Fruit fly (Drosophila melanogaster) whole organism, embryonic: Measurements from ENCODE around the gene CG5641.

ENCODE experiments used
- ATbp ChIP-seq: fragments of 200-800 bp; sonication (Bioruptor generic); optimal IDR thresholded peaks from 2 replicates; lab custom pipeline; 2017; ENCODE audit warnings: missing biosample characterization, mild to moderate bottlenecking, missing genetic modification characterization, missing genetic modification reagents
- Asciz ChIP-seq: fragments of 200-800 bp; sonication (Bioruptor generic); optimal IDR thresholded peaks from 2 replicates; lab custom pipeline; 2017; ENCODE audit warnings: missing biosample characterization, mild to moderate bottlenecking, missing genetic modification characterization, missing genetic modification reagents
- B-H2 ChIP-seq: fragments of 200-800 bp; sonication (Bioruptor generic); optimal IDR thresholded peaks from 2 replicates; lab custom pipeline; 2018; ENCODE audit warnings: missing biosample characterization, mild to moderate bottlenecking, missing genetic modification characterization
- BEAF-32 ChIP-seq: fragments of 200-800 bp; sonication (Bioruptor generic); optimal IDR thresholded peaks from 3 replicates; lab custom pipeline; 2017; ENCODE audit warnings: missing biosample characterization, missing genetic modification characterization, mild to moderate bottlenecking, moderate library complexity, missing genetic modification reagents
- CG10543 ChIP-seq: fragments of 200-800 bp; sonication (Bioruptor generic); optimal IDR thresholded peaks from 3 replicates; lab custom pipeline; 2017; ENCODE audit warnings: missing biosample characterization, mild to moderate bottlenecking, missing genetic modification characterization, moderate library complexity
- CG12071 ChIP-seq: fragments of 200-800 bp; sonication (Bioruptor generic); optimal IDR thresholded peaks from 3 replicates; lab custom pipeline; 2018; ENCODE audit warnings: missing biosample characterization, mild to moderate bottlenecking, missing genetic modification characterization
- CG12299 ChIP-seq: fragments of 200-800 bp; sonication (Bioruptor generic); optimal IDR thresholded peaks from 2 replicates; lab custom pipeline; 2018; ENCODE audit warnings: missing biosample characterization, mild to moderate bottlenecking, missing genetic modification characterization
- CG13624 ChIP-seq: fragments of 200-800 bp; sonication (Bioruptor generic); optimal IDR thresholded peaks from 2 replicates; lab custom pipeline; 2016; ENCODE audit warnings: missing biosample characterization, missing genetic modification characterization
- CG15514 ChIP-seq: fragments of 200-800 bp; sonication (Bioruptor generic); optimal IDR thresholded peaks from 3 replicates; lab custom pipeline; 2017; ENCODE audit warnings: missing biosample characterization, missing genetic modification characterization, mild to moderate bottlenecking, moderate library complexity, missing genetic modification reagents
- CG16813 ChIP-seq: fragments of 200-800 bp; sonication (Bioruptor generic); IDR thresholded peaks from 3 replicates; pipeline ENCODE4 v1.3.6; 2022; ENCODE audit warnings: missing biosample characterization, missing genetic modification characterization; ENCODE audit not compliant: partially characterized antibody
- CG17612 ChIP-seq: fragments of 200-800 bp; sonication (Bioruptor generic); IDR thresholded peaks from 2 replicates; pipeline ENCODE4 v1.3.6; 2022; ENCODE audit warnings: missing biosample characterization, missing genetic modification characterization
- CG17802 ChIP-seq: fragments of 200-800 bp; sonication (Bioruptor generic); optimal IDR thresholded peaks from 2 replicates; lab custom pipeline; 2018; ENCODE audit warnings: missing biosample characterization, mild to moderate bottlenecking, missing genetic modification characterization, moderate library complexity
- CG18262 ChIP-seq: fragments of 200-800 bp; optimal IDR thresholded peaks from 3 replicates; lab custom pipeline; 2019; ENCODE audit warnings: missing biosample characterization, mild to moderate bottlenecking, missing genetic modification characterization, moderate library complexity
- CG1832 ChIP-seq: fragments of 200-800 bp; sonication (Bioruptor generic); optimal IDR thresholded peaks from 2 replicates; lab custom pipeline; 2017; ENCODE audit warnings: missing biosample characterization, mild to moderate bottlenecking, missing genetic modification characterization, inconsistent platforms
- CG3163 ChIP-seq: fragments of 200-800 bp; sonication (Bioruptor generic); optimal IDR thresholded peaks from 3 replicates; lab custom pipeline; 2016; ENCODE audit warnings: missing biosample characterization, missing genetic modification characterization
- CG34422 ChIP-seq: fragments of 200-800 bp; sonication (Bioruptor generic); IDR thresholded peaks from 3 replicates; pipeline ENCODE4 v1.3.6; 2022; ENCODE audit warnings: missing biosample characterization, missing genetic modification characterization
- CG3847 ChIP-seq: fragments of 200-800 bp; sonication (Bioruptor generic); IDR thresholded peaks from 2 replicates; pipeline ENCODE4 v1.3.6; 2022; ENCODE audit warnings: missing biosample characterization, missing genetic modification characterization
- CG3995 ChIP-seq: fragments of 200-800 bp; sonication (Bioruptor generic); optimal IDR thresholded peaks from 3 replicates; lab custom pipeline; 2016; ENCODE audit warnings: missing biosample characterization, missing genetic modification characterization
- CG4424 ChIP-seq: fragments of 200-800 bp; sonication (Bioruptor generic); optimal IDR thresholded peaks from 3 replicates; lab custom pipeline; 2016; ENCODE audit warnings: missing biosample characterization, missing genetic modification characterization
- CG6791 ChIP-seq: fragments of 200-800 bp; sonication (Bioruptor generic); IDR thresholded peaks from 3 replicates; pipeline ENCODE4 v1.3.6; 2022; ENCODE audit warnings: missing biosample characterization, missing genetic modification characterization; ENCODE audit not compliant: partially characterized antibody
- CG7963 ChIP-seq: fragments of 200-800 bp; sonication (Bioruptor generic); IDR thresholded peaks from 3 replicates; pipeline ENCODE4 v1.3.6; 2022; ENCODE audit warnings: missing biosample characterization, missing genetic modification characterization; ENCODE audit not compliant: partially characterized antibody
- CG8290 ChIP-seq, 3 experiments: fragments of 200-800 bp; sonication (Bioruptor generic); optimal IDR thresholded peaks; 2 replicates each; lab custom pipeline; 2016 to 2019; ENCODE audit warnings: missing biosample characterization in 3 of 3, missing genetic modification characterization in 3 of 3, mild to moderate bottlenecking in 2 of 3, moderate library complexity in 1 of 3
- CHES-1-like ChIP-seq: fragments of 200-800 bp; sonication (Bioruptor generic); optimal IDR thresholded peaks from 2 replicates; lab custom pipeline; 2016; ENCODE audit warnings: missing biosample characterization, missing genetic modification characterization
- Dip2 ChIP-seq: fragments of 200-800 bp; sonication (Bioruptor generic); IDR thresholded peaks from 2 replicates; pipeline ENCODE4 v1.3.6; 2022; ENCODE audit warnings: missing biosample characterization, missing genetic modification characterization
- Dip3 ChIP-seq: fragments of 200-800 bp; sonication (Bioruptor generic); optimal IDR thresholded peaks from 3 replicates; lab custom pipeline; 2016; ENCODE audit warnings: missing biosample characterization, missing genetic modification characterization
- ERR ChIP-seq: fragments of 200-800 bp; sonication (Bioruptor generic); optimal IDR thresholded peaks from 2 replicates; lab custom pipeline; 2016; ENCODE audit warnings: missing biosample characterization, missing genetic modification characterization
- Elba2 ChIP-seq: fragments of 200-800 bp; sonication (Bioruptor generic); optimal IDR thresholded peaks from 3 replicates; lab custom pipeline; 2016; ENCODE audit warnings: missing biosample characterization, missing genetic modification characterization
- HLH4C ChIP-seq: fragments of 200-800 bp; sonication (Bioruptor generic); IDR thresholded peaks from 3 replicates; pipeline ENCODE4 v1.3.6; 2022; ENCODE audit warnings: missing biosample characterization, missing genetic modification characterization; ENCODE audit not compliant: partially characterized antibody
- Hey ChIP-seq: fragments of 200-800 bp; sonication (Bioruptor generic); optimal IDR thresholded peaks from 3 replicates; lab custom pipeline; 2018; ENCODE audit warnings: missing biosample characterization, mild to moderate bottlenecking, missing genetic modification characterization
- MESR4 ChIP-seq: fragments of 200-800 bp; sonication (Bioruptor generic); optimal IDR thresholded peaks from 2 replicates; lab custom pipeline; 2018; ENCODE audit warnings: missing biosample characterization, mild to moderate bottlenecking, missing genetic modification characterization, moderate library complexity
- Max ChIP-seq: fragments of 200-800 bp; sonication (Bioruptor generic); optimal IDR thresholded peaks from 2 replicates; lab custom pipeline; 2016; ENCODE audit warnings: missing biosample characterization, mild to moderate bottlenecking, missing genetic modification characterization
- Med ChIP-seq: fragments of 200-800 bp; sonication (Bioruptor generic); peaks from one replicate; lab custom pipeline; 2016; ENCODE audit warnings: missing biosample characterization, missing genetic modification characterization, mild to moderate bottlenecking, inconsistent platforms, moderate library complexity
- Myb ChIP-seq: fragments of 200-800 bp; sonication (Bioruptor generic); optimal IDR thresholded peaks from 2 replicates; lab custom pipeline; 2016; ENCODE audit warnings: missing biosample characterization, missing genetic modification characterization
- Sox100B ChIP-seq: fragments of 200-800 bp; sonication (Bioruptor generic); optimal IDR thresholded peaks from 3 replicates; lab custom pipeline; 2018; ENCODE audit warnings: missing biosample characterization, mild to moderate bottlenecking, missing genetic modification characterization
- Sry-δ ChIP-seq: fragments of 200-800 bp; sonication (Bioruptor generic); optimal IDR thresholded peaks from 2 replicates; lab custom pipeline; 2016; ENCODE audit warnings: missing biosample characterization, missing genetic modification characterization
- Stat92E ChIP-seq, 3 experiments: fragments of >200 bp in 2 of 3; fragments of 200-800 bp in 1 of 3; sonication (Bioruptor generic) in 1 of 3; optimal IDR thresholded peaks; 2 replicates each; lab custom pipeline; 2017 to 2019; ENCODE audit warnings: missing biosample characterization in 3 of 3, missing genetic modification characterization in 3 of 3, mild to moderate bottlenecking in 1 of 3, moderate library complexity in 1 of 3
- Tbp ChIP-seq: fragments of >200 bp; optimal IDR thresholded peaks from 2 replicates; lab custom pipeline; 2018; ENCODE audit warnings: missing biosample characterization, missing genetic modification characterization
- Trl ChIP-seq, 3 experiments: fragments of >200 bp in 2 of 3; fragments of 200-800 bp in 1 of 3; sonication (Bioruptor generic) in 1 of 3; optimal IDR thresholded peaks; 2 replicates in 1 of 3; 3 replicates in 2 of 3; lab custom pipeline; 2016 to 2017; ENCODE audit warnings: missing biosample characterization in 1 of 3, missing genetic modification characterization in 1 of 3
- ash1 ChIP-seq: fragments of 200-800 bp; sonication (Bioruptor generic); optimal IDR thresholded peaks from 2 replicates; lab custom pipeline; 2018; ENCODE audit warnings: missing biosample characterization, mild to moderate bottlenecking, missing genetic modification characterization
- crc ChIP-seq: fragments of 200-800 bp; sonication (Bioruptor generic); optimal IDR thresholded peaks from 2 replicates; lab custom pipeline; 2016; ENCODE audit warnings: missing biosample characterization, missing genetic modification characterization
- emc ChIP-seq: fragments of 200-800 bp; sonication (Bioruptor generic); optimal IDR thresholded peaks from 2 replicates; lab custom pipeline; 2016; ENCODE audit warnings: missing biosample characterization, missing genetic modification characterization
- eve ChIP-seq, 2 experiments: fragments of >200 bp; optimal IDR thresholded peaks; 2 replicates each; lab custom pipeline; 2017; ENCODE audit warnings: missing biosample characterization in 2 of 2, missing genetic modification characterization in 2 of 2
- fd3F ChIP-seq: fragments of 200-800 bp; sonication (Bioruptor generic); optimal IDR thresholded peaks from 2 replicates; lab custom pipeline; 2018; ENCODE audit warnings: missing biosample characterization, mild to moderate bottlenecking, missing genetic modification characterization, moderate library complexity
- fru ChIP-seq: fragments of >200 bp; optimal IDR thresholded peaks from 2 replicates; lab custom pipeline; 2017
- pzg ChIP-seq: fragments of 200-800 bp; sonication (Bioruptor generic); optimal IDR thresholded peaks from 3 replicates; lab custom pipeline; 2018; ENCODE audit warnings: missing biosample characterization, mild to moderate bottlenecking, missing genetic modification characterization, moderate library complexity
- row ChIP-seq: fragments of 200-800 bp; sonication (Bioruptor generic); IDR thresholded peaks from 3 replicates; pipeline ENCODE4 v1.3.6; 2022; ENCODE audit warnings: missing biosample characterization, missing genetic modification characterization
- trem ChIP-seq: fragments of 200-800 bp; optimal IDR thresholded peaks from 3 replicates; lab custom pipeline; 2019; ENCODE audit warnings: missing biosample characterization, mild to moderate bottlenecking, missing genetic modification characterization, moderate library complexity

Gene CG5641

dm6 chr3R:12425510-12426309 lies 3.4 kb downstream of the CG5641 start, which contains the start of gene Pp1-87B (continued):
- TF ChIP-seq Dip2 (no peak), CG6791 (GFP tag; lab: Robert Waterston, UW) (peak; percentile 55; the same call in 2 of the 3 replicates), Max (GFP tag; lab: Kevin White, UChicago) (peak; percentile 27), MESR4 (peak; percentile 98), BEAF-32 (GFP tag; lab: Kevin White, UChicago) (peak; percentile 70), pzg (GFP tag; lab: Kevin White, UChicago) (peak; percentile 77), CG10543 (GFP tag; lab: Kevin White, UChicago) (peak; percentile 53), Hey (tag; lab: Kevin White, UChicago) (no peak), emc (GFP tag; lab: Kevin White, UChicago) (no peak), Dip3 (GFP tag; lab: Kevin White, UChicago) (peak; percentile 10), CG12299 (no peak), ash1 (GFP tag; lab: Kevin White, UChicago) (no peak), CG17612 (GFP tag; lab: Robert Waterston, UW) (no peak), CHES-1-like (GFP tag; lab: Kevin White, UChicago) (no peak), Elba2 (peak; percentile 98), CG18262 (tag; lab: Kevin White, UChicago) (peak; percentile 34), CG13624 (GFP tag; lab: Kevin White, UChicago) (no peak), CG34422 (GFP tag; lab: Robert Waterston, UW) (peak; percentile 31; the same call in 1 of the 3 replicates), B-H2 (GFP tag; lab: Kevin White, UChicago) (no peak), CG16813 (GFP tag; lab: Robert Waterston, UW) (peak; percentile 55; the same call in 1 of the 3 replicates), eve (GFP tag; optimal IDR thresholded peaks at IDR 0.05; lab: Kevin White, UChicago) (no peak), Med (peak; percentile 76), CG15514 (GFP tag; lab: Kevin White, UChicago) (no peak), trem (tag; lab: Kevin White, UChicago) (peak; percentile 28), row (0 out of 3 replicates have a peak, but pooled peaks have one; percentile 10), CG3995 (peak; percentile 38), Tbp (peak; percentile 21), Sry-δ (GFP tag; lab: Kevin White, UChicago) (peak; percentile 75), CG7963 (GFP tag; lab: Robert Waterston, UW) (no peak), CG17802 (no peak), crc (GFP tag; lab: Kevin White, UChicago) (no peak), Trl (optimal IDR thresholded peaks at IDR 0.05; lab: Kevin White, UChicago) (no peak), Trl (GFP tag; optimal IDR thresholded peaks at IDR 0.05; lab: Kevin White, UChicago) (peak; percentile 7), CG1832 (GFP tag; lab: Kevin White, UChicago) (peak; percentile 95), fd3F (no peak), HLH4C (peak; percentile 66; the same call in 2 of the 3 replicates), ERR (no peak), Stat92E (GFP tag; optimal IDR thresholded peaks at IDR 0.05; lab: Kevin White, UChicago) (peak in 1 of 3 experiments; percentile 16), CG3163 (GFP tag; lab: Kevin White, UChicago) (no peak), Sox100B (GFP tag; lab: Kevin White, UChicago) (no peak), CG3847 (GFP tag; lab: Robert Waterston, UW) (peak; percentile 64), CG4424 (GFP tag; lab: Kevin White, UChicago) (peak; percentile 8), fru (no peak), Myb (peak; percentile 74), CG12071 (GFP tag; lab: Kevin White, UChicago) (no peak), Asciz (GFP tag; lab: Kevin White, UChicago) (no peak), ATbp (GFP tag; lab: Kevin White, UChicago) (no peak), CG8290 (GFP tag; optimal IDR thresholded peaks at IDR 0.05; lab: Kevin White, UChicago) (peak; percentile 39), CG8290 (tag; optimal IDR thresholded peaks at IDR 0.05; lab: Kevin White, UChicago) (peak in 1 of 2 experiments; percentile 46)
